Worm (Caenorhabditis elegans): ENCODE data around the gene rmd-2.

Gene rmd-2

DNA sequence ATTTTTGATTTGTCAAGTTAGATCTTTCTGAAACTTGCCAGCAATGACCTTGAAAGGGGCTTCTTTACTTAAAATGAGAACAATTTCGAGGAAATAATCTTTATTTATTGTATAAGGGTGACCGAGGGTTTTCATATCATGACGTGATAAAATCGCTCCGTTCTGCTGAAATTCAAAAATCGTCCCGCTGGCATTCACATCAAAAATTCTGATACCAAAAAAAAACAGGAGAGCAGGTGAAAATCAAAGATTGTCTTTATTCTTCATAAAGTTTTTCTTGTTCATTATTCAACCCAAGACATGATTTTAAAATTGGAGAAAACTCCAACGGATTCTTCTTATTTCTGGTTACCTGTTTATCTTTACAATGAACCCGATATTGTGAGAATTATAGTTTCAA, 42.0 kb downstream of the rmd-2 start, which contains the start of gene sre-28:
TSS of gene sre-28 (plus strand) at position 301 of the 400 bp plus-strand sequence.
- TF ChIP-seq nhr-20 (tag; optimal IDR thresholded peaks at IDR 0.05) (no peak), snu-23 (GFP tag; optimal IDR thresholded peaks at IDR 0.05) (no peak), nhr-19 (GFP tag; conservative IDR thresholded peaks at IDR 0.05) (no peak), unc-98 (GFP tag; IDR thresholded peaks at IDR 0.05) (no peak), aly-2 (tag; optimal IDR thresholded peaks at IDR 0.05) (no peak)

- TF ChIP-seq nhr-84 (tag; optimal IDR thresholded peaks at IDR 0.05) (no peak), elt-3 (tag; optimal IDR thresholded peaks at IDR 0.05) (no peak), unc-62 (GFP tag; optimal IDR thresholded peaks at IDR 0.05) (no peak), fkh-10 (GFP tag; optimal IDR thresholded peaks at IDR 0.05) (no peak), tbx-2 (tag; optimal IDR thresholded peaks at IDR 0.05) (no peak), egl-27 (tag; optimal IDR thresholded peaks at IDR 0.05) (no peak), nhr-11 (tag; optimal IDR thresholded peaks at IDR 0.05) (no peak), ztf-11 (tag; optimal IDR thresholded peaks at IDR 0.05) (no peak), lin-35 (GFP tag; optimal IDR thresholded peaks at IDR 0.05) (no peak), unc-98 (GFP tag; IDR thresholded peaks at IDR 0.05) (no peak), efl-3 (GFP tag; optimal IDR thresholded peaks at IDR 0.05) (no peak), C16A3.4 (tag; optimal IDR thresholded peaks at IDR 0.05) (no peak), nhr-20 (tag; optimal IDR thresholded peaks at IDR 0.05) (no peak), fkh-4 (tag; optimal IDR thresholded peaks at IDR 0.05; ENCODE audit: borderline replicate concordance) (no peak)
These were observed 43.0 kb downstream of the rmd-2 start, which contains the start of gene fipr-12 for ce11 chrV:9943039-9943438. Gene fipr-12 (plus strand): TSS chrV:9943339.

DNA sequence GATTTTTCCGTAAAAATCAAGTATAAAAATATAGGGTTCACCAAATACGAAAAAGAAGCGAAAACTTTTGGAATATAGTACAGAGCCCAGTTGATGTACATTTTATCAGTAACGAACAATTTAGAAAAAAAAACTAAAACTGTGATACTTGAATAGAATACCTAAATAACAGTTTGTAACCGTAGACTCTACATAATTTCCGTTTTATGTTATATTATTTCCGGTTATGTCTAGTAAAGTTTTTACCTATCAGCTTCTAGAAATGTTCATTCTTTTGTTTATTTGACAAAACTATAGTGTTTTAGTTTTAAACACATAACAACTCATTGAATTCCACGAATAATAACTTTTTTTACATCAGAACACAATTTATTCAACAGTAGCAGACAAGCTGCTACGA, 48.6 kb downstream of the rmd-2 start, which contains the start of gene srj-33:
TSS of gene srj-33 (minus strand) at position 101 of the 400 bp plus-strand sequence.
- TF ChIP-seq mab-9 (GFP tag; IDR thresholded peaks at IDR 0.05) (no peak), mdl-1 (tag; optimal IDR thresholded peaks at IDR 0.05) (no peak), zag-1 (tag; optimal IDR thresholded peaks at IDR 0.05) (no peak), C04F5.9 (tag; optimal IDR thresholded peaks at IDR 0.05) (no peak), blmp-1 (tag; optimal IDR thresholded peaks at IDR 0.05) (no peak), nhr-71 (tag; optimal IDR thresholded peaks at IDR 0.05) (no peak), ztf-11 (tag; optimal IDR thresholded peaks at IDR 0.05) (no peak), ceh-82 (tag; optimal IDR thresholded peaks at IDR 0.05) (no peak), rnt-1 (tag; optimal IDR thresholded peaks at IDR 0.05) (no peak), nhr-12 (tag; optimal IDR thresholded peaks at IDR 0.05) (no peak), nhr-47 (tag; optimal IDR thresholded peaks at IDR 0.05) (no peak), pag-3 (tag; optimal IDR thresholded peaks at IDR 0.05; ENCODE audit: borderline replicate concordance, insufficient read depth) (no peak), grh-1 (GFP tag; IDR thresholded peaks at IDR 0.05) (no peak), vab-15 (tag; optimal IDR thresholded peaks at IDR 0.05) (no peak), nhr-90 (tag; optimal IDR thresholded peaks at IDR 0.05; ENCODE audit: poor library complexity) (no peak), egl-27 (tag; optimal IDR thresholded peaks at IDR 0.05) (no peak), aly-2 (tag; optimal IDR thresholded peaks at IDR 0.05) (no peak), ceh-90 (tag; optimal IDR thresholded peaks at IDR 0.05) (no peak), pqm-1 (tag; optimal IDR thresholded peaks at IDR 0.05) (no peak)
